Worm (Caenorhabditis elegans): ENCODE results near the gene ets-6.

ets-6 gene

DNA sequence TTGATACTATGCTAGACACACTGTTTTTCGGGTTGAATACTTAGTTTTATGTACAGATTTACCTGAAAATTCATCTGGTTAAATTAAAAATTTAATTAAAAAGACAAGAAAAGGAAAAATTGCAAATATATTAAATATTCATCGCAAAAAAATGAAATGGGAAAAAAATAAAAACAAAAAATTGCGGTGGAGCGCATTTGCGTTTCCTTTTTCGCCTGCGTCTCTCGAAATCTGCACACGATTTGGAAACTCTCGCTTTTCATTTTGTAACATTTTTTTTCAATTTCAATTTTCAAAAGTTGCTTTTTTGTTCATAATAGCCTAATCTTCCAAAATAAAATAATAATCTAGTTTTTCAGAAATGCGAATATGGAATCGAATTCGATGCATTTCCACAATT, 7.3 kb upstream of the ets-6 start, which contains the start of the genes F19F10.11 and C50E3.5:
Gene F19F10.11 (minus strand): TSS at position 68 of the 400 bp plus-strand sequence.
Gene C50E3.5 (plus strand): TSS at position 360 of the 400 bp plus-strand sequence.
- TF ChIP-seq mep-1 (tag; optimal IDR thresholded peaks at IDR 0.05), result peak; percentile 52
- TF ChIP-seq lsy-2 (tag; optimal IDR thresholded peaks at IDR 0.05), result peak; percentile 5
- TF ChIP-seq zip-8 (tag; optimal IDR thresholded peaks at IDR 0.05), result no peak
- no peak for TF ChIP-seq ceh-39 (tag; optimal IDR thresholded peaks at IDR 0.05)
- peak; percentile 20 for TF ChIP-seq ces-1 (GFP tag; optimal IDR thresholded peaks at IDR 0.05)

DNA sequence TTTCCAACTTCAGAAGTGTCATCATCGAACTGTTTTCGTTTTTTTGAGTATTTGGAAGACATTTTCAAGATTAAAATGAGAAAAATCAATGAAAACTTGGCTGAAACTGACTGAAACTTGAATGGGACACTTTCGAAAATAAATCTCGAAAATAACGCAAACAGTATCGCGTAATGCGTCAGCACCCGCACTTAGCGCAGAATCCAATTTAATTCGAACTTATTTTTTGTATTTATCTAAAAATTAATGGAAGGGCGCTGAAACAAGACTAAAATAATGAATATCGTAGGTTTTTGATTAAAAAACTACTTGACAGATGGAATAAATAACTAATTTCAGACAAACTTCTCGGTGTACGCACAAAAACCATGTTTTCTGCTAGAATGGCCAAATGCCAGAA, 4.8 kb downstream of the ets-6 start, which contains the start of the genes snu-66 and ints-9:
Gene snu-66 (minus strand): TSS at position 108 of the 400 bp plus-strand sequence.
Gene ints-9 (plus strand): TSS at position 240 of the 400 bp plus-strand sequence.
- TF ChIP-seq lin-32 (GFP tag; optimal IDR thresholded peaks at IDR 0.05) (no peak), pha-4 (tag; optimal IDR thresholded peaks at IDR 0.05) (peak; percentile 32), M03D4.4 (tag; optimal IDR thresholded peaks at IDR 0.05) (no peak), ces-1 (GFP tag; optimal IDR thresholded peaks at IDR 0.05) (peak; percentile 67), snpc-4 (tag; optimal IDR thresholded peaks at IDR 0.05) (no peak), mep-1 (tag; optimal IDR thresholded peaks at IDR 0.05) (peak; percentile 13), nhr-12 (tag; optimal IDR thresholded peaks at IDR 0.05) (no peak), nhr-76 (tag; optimal IDR thresholded peaks at IDR 0.05) (no peak), nhr-28 (tag; optimal IDR thresholded peaks at IDR 0.05) (no peak), hlh-1 (tag; optimal IDR thresholded peaks at IDR 0.05) (peak; percentile 6)

DNA sequence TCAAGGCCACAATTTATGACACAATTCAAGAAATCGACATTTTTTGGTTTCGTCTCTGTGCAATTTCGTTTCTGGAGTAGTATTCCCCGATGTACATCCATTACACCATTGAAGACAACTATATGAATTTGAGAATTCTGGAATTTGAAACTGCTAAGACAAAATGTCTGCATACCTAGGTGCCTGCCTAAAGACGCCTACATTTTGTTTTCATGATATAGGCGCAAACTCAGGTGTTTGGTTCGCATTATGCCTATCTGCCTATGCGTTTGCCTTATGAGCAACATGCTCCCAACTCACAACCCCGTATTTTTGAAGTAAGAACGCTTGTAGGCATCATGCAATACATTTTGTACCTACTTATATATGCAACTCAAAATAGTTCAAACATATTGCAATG, 9.4 kb downstream of the ets-6 start, which contains the start of gene F19F10.14:
Gene F19F10.14 (minus strand): TSS at position 101 of the 400 bp plus-strand sequence.
- no peak for TF ChIP-seq unc-120 (tag; optimal IDR thresholded peaks at IDR 0.05; ENCODE audit: poor library complexity, severe bottlenecking)
- no peak for TF ChIP-seq ceh-43 (GFP tag; optimal IDR thresholded peaks at IDR 0.05)
- TF ChIP-seq ceh-83 (GFP tag; optimal IDR thresholded peaks at IDR 0.05), result no peak
- no peak for TF ChIP-seq ceh-39 (tag; optimal IDR thresholded peaks at IDR 0.05)
- no peak for TF ChIP-seq sem-2 (GFP tag; optimal IDR thresholded peaks at IDR 0.05)
- TF ChIP-seq nhr-237 (tag; optimal IDR thresholded peaks at IDR 0.05), result no peak

DNA sequence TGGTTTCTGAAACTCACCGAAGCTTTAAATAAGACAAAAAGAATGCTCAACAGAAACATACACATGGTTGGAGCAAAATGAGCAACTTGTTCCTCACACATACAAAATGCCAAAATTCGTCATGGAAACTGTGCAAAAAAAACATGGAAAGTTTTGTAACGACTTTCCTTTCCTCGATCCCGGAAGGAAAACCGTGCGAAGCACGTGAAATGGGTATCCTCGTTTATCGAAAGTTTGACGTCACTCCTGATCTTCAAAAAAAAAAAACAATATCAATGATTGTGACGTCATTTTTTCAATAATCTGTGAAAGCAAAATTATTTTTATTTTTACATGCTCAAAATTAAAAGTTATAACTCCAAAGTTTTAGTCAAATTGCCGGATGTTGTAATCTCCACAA, 10.1 kb downstream of the ets-6 start, which contains the start of gene clec-212:
Gene clec-212 (minus strand): TSS at position 101 of the 400 bp plus-strand sequence.
- TF ChIP-seq zip-8 (tag; optimal IDR thresholded peaks at IDR 0.05) (peak; percentile 54), flh-1 (GFP tag; optimal IDR thresholded peaks at IDR 0.05) (no peak)

DNA sequence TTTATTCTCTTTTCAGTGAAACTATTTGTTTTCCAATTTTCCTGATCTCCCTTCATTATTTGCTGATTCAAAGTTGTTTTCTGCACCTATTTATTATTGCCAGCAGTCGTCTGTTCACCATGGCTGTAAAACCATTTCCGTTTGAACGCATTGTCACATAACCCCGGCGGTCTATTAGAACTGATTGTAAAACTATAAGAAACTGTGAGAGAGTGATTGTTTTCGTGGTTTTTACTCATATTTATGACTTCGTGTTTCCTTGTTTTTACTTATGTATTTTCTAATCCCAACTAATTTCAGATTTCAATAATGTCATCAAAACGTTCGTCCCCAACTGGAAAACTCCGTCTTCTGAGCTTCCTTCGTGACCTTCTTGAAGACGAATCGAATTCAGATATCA, 17.4 kb downstream of the ets-6 start, which contains the start of gene F19F10.1:
Gene F19F10.1 (plus strand): TSS at position 301 of the 400 bp plus-strand sequence.
- TF ChIP-seq ceh-83 (GFP tag; optimal IDR thresholded peaks at IDR 0.05), result no peak
- TF ChIP-seq lin-32 (GFP tag; optimal IDR thresholded peaks at IDR 0.05), result no peak
- no peak for TF ChIP-seq nhr-28 (tag; optimal IDR thresholded peaks at IDR 0.05)
- no peak for TF ChIP-seq M03D4.4 (tag; optimal IDR thresholded peaks at IDR 0.05)
- TF ChIP-seq ceh-43 (GFP tag; optimal IDR thresholded peaks at IDR 0.05), result no peak
- no peak for TF ChIP-seq ztf-11 (tag; optimal IDR thresholded peaks at IDR 0.05)
- TF ChIP-seq pha-4 (tag; optimal IDR thresholded peaks at IDR 0.05), result no peak
- no peak for TF ChIP-seq ham-2 (GFP tag; optimal IDR thresholded peaks at IDR 0.05)
- TF ChIP-seq unc-39 (tag; optimal IDR thresholded peaks at IDR 0.05), result no peak
- TF ChIP-seq lin-13 (tag; optimal IDR thresholded peaks at IDR 0.05), result no peak
- no peak for TF ChIP-seq elt-1 (tag; optimal IDR thresholded peaks at IDR 0.05; ENCODE audit: borderline replicate concordance, insufficient read depth)
- no peak for TF ChIP-seq tbx-8 (GFP tag; optimal IDR thresholded peaks at IDR 0.05)
- TF ChIP-seq elt-3 (tag; optimal IDR thresholded peaks at IDR 0.05), result no peak
- no peak for TF ChIP-seq nhr-2 (tag; optimal IDR thresholded peaks at IDR 0.05)
- no peak for TF ChIP-seq zip-8 (tag; optimal IDR thresholded peaks at IDR 0.05)
- no peak for TF ChIP-seq nhr-237 (tag; optimal IDR thresholded peaks at IDR 0.05)
- no peak for TF ChIP-seq drap-1 (GFP tag; optimal IDR thresholded peaks at IDR 0.05)
- no peak for TF ChIP-seq blmp-1 (tag; optimal IDR thresholded peaks at IDR 0.05)
- TF ChIP-seq snpc-4 (tag; optimal IDR thresholded peaks at IDR 0.05), result no peak
- no peak for TF ChIP-seq unc-62 (GFP tag; optimal IDR thresholded peaks at IDR 0.05)

DNA sequence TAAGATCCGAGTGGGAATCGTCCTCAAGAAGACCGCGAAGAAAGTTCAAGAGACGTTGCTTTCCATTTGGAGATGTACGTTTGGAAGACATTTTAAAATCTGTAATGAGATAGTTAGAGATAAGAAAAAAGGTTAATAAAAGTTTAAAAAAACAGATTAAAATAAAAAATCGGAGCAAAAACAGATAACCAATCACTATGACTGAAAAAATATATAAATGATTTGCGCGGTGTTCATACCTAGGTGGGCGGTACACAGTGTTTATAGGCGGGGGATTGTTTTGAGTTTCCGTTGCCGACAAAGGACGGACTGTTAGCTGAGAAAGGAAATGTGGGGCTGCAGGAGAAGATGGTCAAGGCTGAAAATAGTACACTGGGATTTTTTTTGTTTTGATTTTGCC, 21.7 kb downstream of the ets-6 start, which contains the start of gene ets-7:
Gene ets-7 (minus strand): TSS at position 101 of the 400 bp plus-strand sequence.
- TF ChIP-seq nhr-28 (tag; optimal IDR thresholded peaks at IDR 0.05) (no peak), mab-5 (tag; optimal IDR thresholded peaks at IDR 0.05) (no peak), ceh-39 (tag; optimal IDR thresholded peaks at IDR 0.05) (no peak), bed-3 (GFP tag; optimal IDR thresholded peaks at IDR 0.05) (no peak), lin-32 (GFP tag; optimal IDR thresholded peaks at IDR 0.05) (no peak), snpc-4 (tag; optimal IDR thresholded peaks at IDR 0.05) (no peak), tbx-8 (GFP tag; optimal IDR thresholded peaks at IDR 0.05) (no peak), unc-62 (GFP tag; optimal IDR thresholded peaks at IDR 0.05) (no peak), drap-1 (GFP tag; optimal IDR thresholded peaks at IDR 0.05) (no peak), ham-2 (GFP tag; optimal IDR thresholded peaks at IDR 0.05) (no peak), flh-1 (GFP tag; optimal IDR thresholded peaks at IDR 0.05) (no peak), unc-39 (tag; optimal IDR thresholded peaks at IDR 0.05) (no peak), ces-1 (GFP tag; optimal IDR thresholded peaks at IDR 0.05) (no peak), nhr-12 (tag; optimal IDR thresholded peaks at IDR 0.05) (no peak), zip-8 (tag; optimal IDR thresholded peaks at IDR 0.05) (no peak), cnd-1 (tag; optimal IDR thresholded peaks at IDR 0.05) (no peak), ceh-83 (GFP tag; optimal IDR thresholded peaks at IDR 0.05) (no peak), sem-2 (GFP tag; optimal IDR thresholded peaks at IDR 0.05) (no peak), nhr-2 (tag; optimal IDR thresholded peaks at IDR 0.05) (no peak), nhr-237 (tag; optimal IDR thresholded peaks at IDR 0.05) (no peak)

Data from whole organism, mixed stage, embryonic.